Worm (Caenorhabditis elegans) whole organism, young adult: Measurements from ENCODE around the gene srab-7.

Experiments
- C06A6.2 ChIP-seq: fragments of 200-800 bp; sonication (Bioruptor generic); conservative IDR thresholded peaks from 2 replicates; pipeline ENCODE4 v1.3.6; 2022; ENCODE audit warnings: missing genetic modification characterization, missing compliant biosample characterization
- F52B5.7 ChIP-seq: sonication (generic microtip); optimal IDR thresholded peaks from 2 replicates; lab custom pipeline; 2016; ENCODE audit warnings: mild to moderate bottlenecking, missing genetic modification characterization, missing compliant biosample characterization
- F57A8.1 ChIP-seq: fragments of 200-800 bp; sonication (Bioruptor generic); optimal IDR thresholded peaks from 2 replicates; lab custom pipeline; 2018; ENCODE audit warnings: mild to moderate bottlenecking, missing genetic modification characterization, moderate library complexity, missing compliant biosample characterization
- K12H6.12 ChIP-seq: fragments of 200-800 bp; sonication (Bioruptor generic); optimal IDR thresholded peaks from 2 replicates; lab custom pipeline; 2018; ENCODE audit warnings: mild to moderate bottlenecking, missing genetic modification characterization, missing compliant biosample characterization
- T26A5.8 ChIP-seq: sonication (generic microtip); optimal IDR thresholded peaks from 2 replicates; lab custom pipeline; 2016; ENCODE audit warnings: missing genetic modification characterization, missing compliant biosample characterization
- Y53F4B.3 ChIP-seq: fragments of 200-800 bp; sonication (Bioruptor generic); IDR thresholded peaks from 2 replicates; pipeline ENCODE4 v1.3.6; 2022; ENCODE audit warnings: missing genetic modification reagents, missing genetic modification characterization, missing compliant biosample characterization
- Y53G8AR.9 ChIP-seq: fragments of 200-800 bp; sonication (Bioruptor generic); conservative IDR thresholded peaks from 2 replicates; pipeline ENCODE4 v1.3.6; 2022; ENCODE audit warnings: missing genetic modification reagents, missing genetic modification characterization, missing compliant biosample characterization
- atf-7 ChIP-seq: sonication (generic microtip); optimal IDR thresholded peaks from 2 replicates; lab custom pipeline; 2017; ENCODE audit warnings: mild to moderate bottlenecking, missing genetic modification characterization, missing compliant biosample characterization
- athp-1 ChIP-seq: sonication (generic microtip); optimal IDR thresholded peaks from 2 replicates; lab custom pipeline; 2017; ENCODE audit warnings: mild to moderate bottlenecking, missing genetic modification characterization, missing compliant biosample characterization
- cebp-1 ChIP-seq, 2 experiments: fragments of 200-800 bp in 1 of 2; sonication (Bioruptor generic) in 1 of 2; sonication (generic microtip) in 1 of 2; IDR thresholded peaks in 1 of 2; optimal IDR thresholded peaks in 1 of 2; 2 replicates each; pipeline versions ENCODE4 v1.3.6 to Lab custom; 2017 to 2022; ENCODE audit warnings: missing compliant biosample characterization in 2 of 2, missing genetic modification characterization in 2 of 2, mild to moderate bottlenecking in 1 of 2, missing genetic modification reagents in 1 of 2, moderate library complexity in 1 of 2
- ceh-100 ChIP-seq: fragments of 200-800 bp; sonication (Bioruptor generic); IDR thresholded peaks from 2 replicates; pipeline ENCODE4 v1.3.6; 2022; ENCODE audit warnings: missing genetic modification reagents, missing genetic modification characterization, missing compliant biosample characterization
- egrh-3 ChIP-seq: fragments of 200-800 bp; sonication (Bioruptor generic); IDR thresholded peaks from 2 replicates; pipeline ENCODE4 v1.3.6; 2022; ENCODE audit warnings: missing genetic modification reagents, missing genetic modification characterization, missing compliant biosample characterization
- hlh-12 ChIP-seq: sonication (generic microtip); optimal IDR thresholded peaks from 2 replicates; lab custom pipeline; 2016; ENCODE audit warnings: missing genetic modification characterization, missing compliant biosample characterization
- hlh-26 ChIP-seq: fragments of 200-800 bp; sonication (Bioruptor generic); conservative IDR thresholded peaks from 2 replicates; pipeline ENCODE4 v1.3.6; 2022; ENCODE audit warnings: missing genetic modification reagents, missing genetic modification characterization, missing compliant biosample characterization
- hmg-1.2 ChIP-seq: fragments of 200-800 bp; sonication (Bioruptor generic); IDR thresholded peaks from 2 replicates; pipeline ENCODE4 v1.3.6; 2022; ENCODE audit warnings: missing genetic modification reagents, missing genetic modification characterization, missing compliant biosample characterization
- lag-1 ChIP-seq: fragments of 200-800 bp; sonication (Bioruptor generic); IDR thresholded peaks from 2 replicates; pipeline ENCODE4 v1.3.6; 2022; ENCODE audit warnings: missing genetic modification reagents, missing genetic modification characterization, missing compliant biosample characterization
- let-526 ChIP-seq: fragments of 200-800 bp; sonication (Bioruptor generic); IDR thresholded peaks from 2 replicates; pipeline ENCODE4 v1.3.6; 2022; ENCODE audit warnings: missing genetic modification reagents, missing genetic modification characterization, missing compliant biosample characterization
- lin-35 ChIP-seq, 3 experiments: fragments of 150-350 bp in 2 of 3; sonication (generic microtip) in 1 of 3; optimal IDR thresholded peaks; 2 replicates each; lab custom pipeline; 2014 to 2018; ENCODE audit warnings: missing biosample characterization in 3 of 3, missing genetic modification characterization in 3 of 3, missing genetic modification reagents in 3 of 3
- lin-40 ChIP-seq: sonication (generic microtip); optimal IDR thresholded peaks from 2 replicates; lab custom pipeline; 2016; ENCODE audit warnings: missing genetic modification characterization, mild to moderate bottlenecking, missing compliant biosample characterization, missing genotype, missing genetic modification reagents
- lsy-27 ChIP-seq: sonication (generic microtip); optimal IDR thresholded peaks from 2 replicates; lab custom pipeline; 2017; ENCODE audit warnings: missing genetic modification characterization, mild to moderate bottlenecking, missing compliant biosample characterization, antibody characterized with exemption, missing genotype, borderline replicate concordance; ENCODE audit not compliant: insufficient read depth
- mcd-1 ChIP-seq: fragments of 200-800 bp; sonication (Bioruptor generic); IDR thresholded peaks from 2 replicates; pipeline ENCODE4 v1.3.6; 2022; ENCODE audit warnings: missing genetic modification reagents, missing genetic modification characterization, missing compliant biosample characterization
- mxl-1 ChIP-seq: sonication (generic microtip); optimal IDR thresholded peaks from 2 replicates; lab custom pipeline; 2016; ENCODE audit warnings: missing genetic modification characterization, missing compliant biosample characterization
- nfya-2 ChIP-seq: fragments of 200-800 bp; sonication (Bioruptor generic); IDR thresholded peaks from 2 replicates; pipeline ENCODE4 v1.3.6; 2022; ENCODE audit warnings: missing genetic modification reagents, missing genetic modification characterization, missing compliant biosample characterization
- nfyb-1 ChIP-seq: fragments of 200-800 bp; sonication (Bioruptor generic); IDR thresholded peaks from 2 replicates; pipeline ENCODE4 v1.3.6; 2022; ENCODE audit warnings: missing genetic modification reagents, missing genetic modification characterization, missing compliant biosample characterization
- nhr-80 ChIP-seq: sonication (generic microtip); optimal IDR thresholded peaks from 2 replicates; lab custom pipeline; 2016; ENCODE audit warnings: missing genetic modification characterization, missing compliant biosample characterization
- repo-1 ChIP-seq: sonication (generic microtip); optimal IDR thresholded peaks from 2 replicates; lab custom pipeline; 2017; ENCODE audit warnings: mild to moderate bottlenecking, missing genetic modification characterization, missing compliant biosample characterization
- sea-2 ChIP-seq: fragments of 200-800 bp; sonication (Bioruptor generic); IDR thresholded peaks from 2 replicates; pipeline ENCODE4 v1.3.6; 2022; ENCODE audit warnings: missing genetic modification characterization, missing compliant biosample characterization
- snpc-1.3 ChIP-seq: sonication (generic microtip); optimal IDR thresholded peaks from 2 replicates; lab custom pipeline; 2017; ENCODE audit warnings: missing genetic modification characterization, mild to moderate bottlenecking, missing compliant biosample characterization, antibody characterized with exemption, moderate library complexity, missing genotype, missing genetic modification reagents; ENCODE audit not compliant: insufficient read depth
- snpc-4 ChIP-seq, 5 experiments: fragments of 150-350 bp in 1 of 5; sonication (generic microtip) in 4 of 5; optimal IDR thresholded peaks; 2 replicates each; lab custom pipeline; 2014 to 2018; ENCODE audit warnings: missing genetic modification characterization in 5 of 5, missing biosample characterization in 3 of 5, antibody characterized with exemption in 2 of 5, mild to moderate bottlenecking in 2 of 5, missing compliant biosample characterization in 2 of 5, missing genotype in 2 of 5, moderate library complexity in 2 of 5, missing genetic modification reagents in 1 of 5
- ztf-22 ChIP-seq: fragments of 200-800 bp; sonication (Bioruptor generic); optimal IDR thresholded peaks from 2 replicates; lab custom pipeline; 2018; ENCODE audit warnings: mild to moderate bottlenecking, missing genetic modification characterization, moderate library complexity, missing compliant biosample characterization
- ztf-6 ChIP-seq: fragments of 200-800 bp; sonication (Bioruptor generic); IDR thresholded peaks from 2 replicates; pipeline ENCODE4 v1.3.6; 2022; ENCODE audit warnings: missing genetic modification reagents, missing genetic modification characterization, missing compliant biosample characterization

The srab-7 gene

DNA sequence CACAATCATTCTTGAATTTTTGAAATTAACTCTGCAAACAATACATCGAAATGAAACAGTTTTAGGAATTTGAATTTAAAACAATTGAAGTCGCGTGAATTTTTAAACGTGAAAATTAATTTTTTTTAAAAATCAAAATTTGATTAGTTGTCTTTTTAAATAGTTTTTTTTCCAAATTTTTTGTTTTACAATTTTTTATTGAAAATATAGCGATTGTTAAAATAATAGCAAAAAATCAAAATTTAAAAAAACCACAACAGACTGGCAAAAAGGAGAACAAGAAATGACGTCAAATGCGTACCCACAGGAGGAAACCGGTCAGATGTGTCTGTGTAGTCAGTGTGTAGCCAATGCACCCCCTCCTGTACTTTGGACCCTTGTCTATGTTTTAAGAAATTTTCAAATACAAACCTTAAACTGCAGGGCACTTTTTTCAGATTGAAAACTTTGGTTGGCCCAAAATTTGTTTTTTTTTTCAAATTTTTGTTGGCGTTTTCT is 41.9 kb upstream of the srab-7 start, which contains the start of the genes Y73C8B.1 and Y73C8B.5:
Gene Y73C8B.1 (minus strand): TSS at position 51 of the 498 bp plus-strand sequence.
Gene Y73C8B.5 (plus strand): TSS at position 437 of the 498 bp plus-strand sequence.
- TF ChIP-seq ztf-22 (GFP tag; lab: Kevin White, UChicago) (no peak), hlh-12 (no peak), cebp-1 (GFP tag; IDR thresholded peaks at IDR 0.05; lab: Robert Waterston, UW) (no peak), cebp-1 (tag; optimal IDR thresholded peaks at IDR 0.05; lab: Kevin White, UChicago) (peak; percentile 2)
- TF ChIP-seq, all 124 proteins: peak for 1

DNA sequence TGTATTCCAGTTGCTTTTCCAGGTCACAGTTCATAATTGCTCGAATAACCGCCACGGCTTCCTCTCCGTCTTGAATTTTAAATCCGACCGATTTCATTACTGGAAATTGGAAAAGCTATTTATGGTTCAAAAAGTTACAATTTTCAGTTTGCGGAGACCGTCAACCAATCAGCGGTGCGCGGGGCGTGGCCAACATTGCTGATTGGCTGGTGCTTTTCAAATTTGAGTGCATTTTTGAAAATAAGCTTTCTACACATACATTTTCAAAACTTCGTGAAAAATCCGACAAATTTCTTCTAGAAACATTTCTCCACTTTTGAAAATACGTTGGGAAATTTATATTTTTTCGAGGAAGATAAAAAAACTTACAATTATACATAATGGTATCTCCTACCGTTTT is 40.8 kb upstream of the srab-7 start:
- TF ChIP-seq lsy-27 (no peak), snpc-4 (GFP tag; optimal IDR thresholded peaks at IDR 0.05; lab: Kevin White, UChicago) (no peak), snpc-4 (tag; optimal IDR thresholded peaks at IDR 0.05; lab: Kevin White, UChicago) (no peak), C06A6.2 (no peak), nfyb-1 (GFP tag; lab: Robert Waterston, UW) (peak; percentile 66; the same call in 1 of the 2 replicates)

DNA sequence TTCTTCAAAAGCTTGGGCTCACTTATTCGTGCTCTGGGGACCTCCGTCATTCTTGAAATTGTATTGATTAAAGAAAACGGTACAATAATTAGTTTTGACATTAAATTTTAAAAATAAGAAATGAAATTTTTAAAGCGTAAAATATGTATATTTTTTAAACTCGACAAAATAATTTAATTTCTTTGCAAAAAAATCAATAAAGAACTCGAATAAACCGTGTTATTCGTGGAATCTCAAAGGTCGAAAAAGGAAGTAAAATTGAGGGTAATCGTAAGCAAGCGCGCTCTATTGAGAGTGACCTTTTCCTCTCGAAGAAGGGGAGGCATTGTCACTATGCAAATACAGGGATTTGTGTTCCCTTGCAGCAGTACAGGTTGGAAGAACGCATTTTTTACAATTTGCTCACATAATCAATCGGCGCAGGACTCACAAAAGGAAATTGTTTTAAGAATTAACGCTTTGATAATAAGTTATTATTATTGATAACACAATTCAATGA is 40.0 kb upstream of the srab-7 start, which contains the start of gene Y73C8B.2:
Gene Y73C8B.2 (minus strand): TSS at position 51 of the 499 bp plus-strand sequence.
- TF ChIP-seq hlh-12 (no peak), mcd-1 (GFP tag; lab: Robert Waterston, UW) (peak; percentile 73), nhr-80 (tag; lab: Kevin White, UChicago) (peak; percentile 8)

DNA sequence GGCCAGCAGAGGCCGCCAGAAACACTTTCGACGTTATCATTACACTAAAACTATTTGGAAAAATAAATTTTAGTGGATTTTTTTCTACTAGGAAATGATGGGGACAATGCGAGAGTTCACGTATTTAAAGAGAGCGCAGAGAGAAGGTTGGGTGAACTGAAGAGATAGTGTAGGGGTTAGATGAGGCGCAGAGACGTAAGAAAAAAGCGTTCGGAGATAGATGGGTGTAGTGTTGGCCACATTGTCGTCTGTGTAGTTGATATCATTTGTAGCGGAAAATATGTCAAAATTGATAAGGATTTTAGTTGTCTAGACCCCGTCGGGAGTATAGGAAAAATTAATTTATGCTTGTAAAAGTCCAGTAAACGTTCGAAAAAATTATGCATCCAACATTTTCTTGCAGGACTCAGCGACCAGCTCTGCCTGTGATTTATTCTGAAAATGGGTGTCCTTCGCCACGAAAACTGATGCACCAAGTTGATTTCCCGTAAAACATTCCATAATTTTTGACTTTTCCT is 38.2 kb upstream of the srab-7 start, which contains the start of the genes Y73C8B.3 and Y73C8B.9:
Gene Y73C8B.3 (minus strand): TSS at position 147 of the 518 bp plus-strand sequence.
Gene Y73C8B.9 (plus strand): TSS at position 468 of the 518 bp plus-strand sequence.
- TF ChIP-seq atf-7 (tag; lab: Kevin White, UChicago): peak; percentile 6
- peak; percentile 33; the same call in 1 of the 2 replicates for TF ChIP-seq mcd-1 (GFP tag; lab: Robert Waterston, UW)
- TF ChIP-seq nfyb-1 (GFP tag; lab: Robert Waterston, UW): peak; percentile 28; the same call in 1 of the 2 replicates
- peak; percentile 89; the same call in 1 of the 2 replicates for TF ChIP-seq hmg-1.2
- no peak for TF ChIP-seq F57A8.1 (GFP tag; lab: Kevin White, UChicago)
- peak; percentile 5 for TF ChIP-seq lin-40 (tag; lab: Kevin White, UChicago)
- no peak for TF ChIP-seq cebp-1 (GFP tag; IDR thresholded peaks at IDR 0.05; lab: Robert Waterston, UW)
- TF ChIP-seq cebp-1 (tag; optimal IDR thresholded peaks at IDR 0.05; lab: Kevin White, UChicago): no peak
- no peak for TF ChIP-seq ceh-100 (GFP tag; lab: Robert Waterston, UW)
- peak; percentile 52 for TF ChIP-seq nhr-80 (tag; lab: Kevin White, UChicago)
- TF ChIP-seq repo-1 (tag; lab: Kevin White, UChicago): no peak

DNA sequence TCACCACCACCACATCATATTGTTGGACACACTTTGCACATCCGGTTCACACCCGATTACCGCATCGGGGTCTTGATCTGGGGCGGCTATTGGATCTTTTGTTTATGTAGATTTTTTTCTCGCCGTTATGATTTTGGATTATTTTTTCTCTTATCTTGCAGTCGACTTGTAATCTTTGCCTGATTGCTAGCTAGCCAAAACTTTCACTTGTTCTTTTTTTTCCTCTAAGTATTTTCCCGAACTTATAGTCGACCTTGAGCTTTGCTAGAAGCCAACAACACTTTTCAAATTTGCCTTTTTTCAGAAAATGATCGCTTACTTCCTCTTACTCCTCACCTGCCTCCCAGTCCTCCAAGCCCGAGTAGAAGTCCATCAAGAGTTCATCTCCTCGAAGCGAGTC is 33.1 kb upstream of the srab-7 start, which contains the start of gene lag-2:
Gene lag-2 (plus strand): TSS at position 301 of the 400 bp plus-strand sequence.
- no peak for TF ChIP-seq sea-2 (GFP tag; lab: Robert Waterston, UW)
- no peak for TF ChIP-seq K12H6.12
- TF ChIP-seq let-526 (GFP tag; lab: Robert Waterston, UW): no peak
- no peak for TF ChIP-seq Y53G8AR.9 (GFP tag; lab: Robert Waterston, UW)
- TF ChIP-seq athp-1 (tag; lab: Kevin White, UChicago): no peak
- no peak for TF ChIP-seq ztf-6 (GFP tag; lab: Robert Waterston, UW)
- no peak for TF ChIP-seq lsy-27
- TF ChIP-seq T26A5.8: no peak
- TF ChIP-seq nfya-2 (GFP tag; lab: Robert Waterston, UW): no peak
- no peak for TF ChIP-seq Y53F4B.3 (GFP tag; lab: Robert Waterston, UW)
- no peak for TF ChIP-seq F52B5.7
- no peak for TF ChIP-seq snpc-1.3
- no peak for TF ChIP-seq lag-1 (GFP tag; lab: Robert Waterston, UW)
- no peak for TF ChIP-seq mxl-1 (tag; lab: Kevin White, UChicago)
- TF ChIP-seq hlh-26 (GFP tag; lab: Robert Waterston, UW): no peak
- no peak for TF ChIP-seq C06A6.2
- TF ChIP-seq lin-35 (GFP tag; optimal IDR thresholded peaks at IDR 0.05; lab: Kevin White, UChicago): no peak
- no peak for TF ChIP-seq egrh-3 (GFP tag; lab: Robert Waterston, UW)
